Worm (Caenorhabditis elegans) whole organism, L2 larva: ENCODE measurements around the gene cnc-2.

Experiments used
- alr-1 ChIP-seq: fragments of 150-350 bp; optimal IDR thresholded peaks from 2 replicates; lab custom pipeline; 2014; ENCODE audit warnings: missing biosample characterization, missing genetic modification characterization
- snpc-4 ChIP-seq: fragments of 150-350 bp; optimal IDR thresholded peaks from 2 replicates; lab custom pipeline; 2014; ENCODE audit warnings: missing biosample characterization, missing genetic modification characterization

ce11 chrV:1411459-1411858 lies 38.5 kb downstream of the cnc-2 start, which contains the start of gene snt-5:
- no peak for TF ChIP-seq alr-1 (tag; lab: Kevin White, UChicago)
- TF ChIP-seq snpc-4: no peak
